Worm (Caenorhabditis elegans) whole organism, L1 larva: Measurements from ENCODE around the gene str-187.

Experiments used
- ceh-82 ChIP-seq, 3 experiments: fragments of 150-350 bp in 1 of 3; sonication (generic microtip) in 2 of 3; optimal IDR thresholded peaks; 2 replicates each; lab custom pipeline; 2014 to 2017; ENCODE audit warnings: missing biosample characterization in 3 of 3, missing genetic modification characterization in 3 of 3
- fkh-8 ChIP-seq: sonication (generic microtip); optimal IDR thresholded peaks from 2 replicates; lab custom pipeline; 2016; ENCODE audit warnings: mild to moderate bottlenecking, missing genetic modification characterization, missing compliant biosample characterization
- lin-35 ChIP-seq, 2 experiments: fragments of 150-350 bp; optimal IDR thresholded peaks; 2 replicates each; lab custom pipeline; 2014; ENCODE audit warnings: missing biosample characterization in 2 of 2, missing genetic modification characterization in 2 of 2, missing genetic modification reagents in 2 of 2
- pqm-1 ChIP-seq: sonication (generic microtip); optimal IDR thresholded peaks from 3 replicates; lab custom pipeline; 2017; ENCODE audit warnings: missing biosample characterization, missing genetic modification characterization
- tbx-2 ChIP-seq: sonication (generic microtip); optimal IDR thresholded peaks from 2 replicates; lab custom pipeline; 2016; ENCODE audit warnings: missing genetic modification characterization, missing compliant biosample characterization
- unc-86 ChIP-seq: sonication (generic microtip); optimal IDR thresholded peaks from 2 replicates; lab custom pipeline; 2016; ENCODE audit warnings: missing genetic modification characterization, missing compliant biosample characterization
- ztf-4 ChIP-seq: fragments of 150-350 bp; optimal IDR thresholded peaks from 2 replicates; lab custom pipeline; 2014; ENCODE audit warnings: missing biosample characterization, missing genetic modification characterization

DNA sequence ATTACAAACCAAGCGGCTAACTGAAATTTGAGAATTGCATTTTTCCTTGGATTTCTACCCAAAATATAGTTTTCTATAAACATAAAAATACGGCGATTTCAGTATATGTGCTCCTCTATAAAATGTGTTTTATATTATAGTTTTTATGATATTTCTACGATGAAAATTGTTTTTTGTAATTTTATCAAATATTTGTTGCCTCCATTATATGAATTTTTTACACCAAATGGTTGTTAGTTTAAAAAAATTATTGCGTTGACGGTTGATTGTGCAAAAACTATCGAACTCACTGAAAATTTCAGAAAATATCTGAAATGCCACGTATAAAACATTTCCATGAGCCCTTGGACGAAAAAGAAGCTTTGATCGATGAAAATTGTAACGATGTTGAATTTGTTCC, 42.8 kb downstream of the str-187 start, which contains the start of gene T28F3.9:
- TF ChIP-seq lin-35 (GFP tag; optimal IDR thresholded peaks at IDR 0.05; lab: Kevin White, UChicago): no peak
- no peak for TF ChIP-seq ztf-4
- TF ChIP-seq fkh-8: no peak
- TF ChIP-seq ceh-82 (tag; optimal IDR thresholded peaks at IDR 0.05; lab: Kevin White, UChicago): no peak
- no peak for TF ChIP-seq tbx-2 (tag; lab: Kevin White, UChicago)
- no peak for TF ChIP-seq unc-86 (tag; lab: Kevin White, UChicago)
- TF ChIP-seq pqm-1 (tag; lab: Kevin White, UChicago): no peak
